Worm (Caenorhabditis elegans) whole organism, L4/young adult: ENCODE data around the gene jmjd-3.1.

ENCODE experiments used
- W03F9.2 ChIP-seq: fragments of 150-350 bp; optimal IDR thresholded peaks from 2 replicates; lab custom pipeline; 2014; ENCODE audit warnings: missing biosample characterization, missing genetic modification characterization
- dao-5 ChIP-seq: sonication (generic microtip); optimal IDR thresholded peaks from 2 replicates; lab custom pipeline; 2016; ENCODE audit warnings: missing genotype, missing genetic modification characterization, moderate library complexity, missing compliant biosample characterization
- him-1 ChIP-seq: sonication (generic microtip); optimal IDR thresholded peaks from 2 replicates; lab custom pipeline; 2016; ENCODE audit warnings: missing genotype, missing genetic modification reagents, missing genetic modification characterization, missing compliant biosample characterization

- TF ChIP-seq dao-5 (tag; lab: Kevin White, UChicago), result no peak
- no peak for TF ChIP-seq W03F9.2 (tag; lab: Kevin White, UChicago)
- TF ChIP-seq him-1, result no peak
Measured at ce11 chrX:8585837-8586236, 15.0 kb downstream of the jmjd-3.1 start, which contains the start of gene F18E9.3.
